Worm (Caenorhabditis elegans): ENCODE results near the gene rbmx-2.

DNA sequence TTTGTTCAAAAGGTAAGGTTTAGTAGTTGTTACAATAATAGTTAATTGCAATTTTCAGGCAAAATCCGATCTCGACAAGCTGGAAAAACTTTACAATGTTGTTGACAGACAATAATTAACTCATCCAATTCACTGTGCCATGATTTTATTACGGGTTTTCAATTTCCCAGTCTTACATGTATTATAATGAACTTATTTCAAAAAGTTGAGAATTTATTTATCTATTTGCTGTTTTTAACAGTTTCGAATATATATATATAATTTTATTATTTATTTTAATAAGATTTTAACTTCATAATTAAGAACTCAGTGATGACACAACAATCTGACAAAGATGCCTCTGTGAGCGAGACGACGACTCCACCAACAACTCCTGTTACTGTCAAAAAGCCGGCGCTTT, 49.3 kb upstream of the rbmx-2 start, which contains the start of gene lelo-1:
- TF ChIP-seq med-1 (GFP tag; optimal IDR thresholded peaks at IDR 0.05; ENCODE audit: insufficient read depth) (no peak), ref-1 (GFP tag; conservative IDR thresholded peaks at IDR 0.05) (no peak)
